Fruit fly (Drosophila melanogaster) whole organism, pupa: ENCODE data around the gene CG42685.

Experiments
- CG32121 ChIP-seq: fragments of 200-800 bp; sonication (Bioruptor generic); IDR thresholded peaks from 2 replicates; pipeline ENCODE4 v1.3.6; 2022; ENCODE audit warnings: missing biosample characterization, missing genetic modification characterization
- CG4496 ChIP-seq: fragments of 200-800 bp; sonication (Bioruptor generic); IDR thresholded peaks from 3 replicates; pipeline ENCODE4 v1.3.6; 2022; ENCODE audit warnings: missing biosample characterization, missing genetic modification characterization
- CG9948 ChIP-seq: fragments of 200-800 bp; sonication (Bioruptor generic); optimal IDR thresholded peaks from 2 replicates; lab custom pipeline; 2018; ENCODE audit warnings: missing biosample characterization, mild to moderate bottlenecking, missing genetic modification characterization, moderate library complexity
- fd96Ca ChIP-seq: fragments of 200-800 bp; sonication (Bioruptor generic); IDR thresholded peaks from 3 replicates; pipeline ENCODE4 v1.3.6; 2022; ENCODE audit warnings: missing biosample characterization, missing genetic modification characterization

DNA sequence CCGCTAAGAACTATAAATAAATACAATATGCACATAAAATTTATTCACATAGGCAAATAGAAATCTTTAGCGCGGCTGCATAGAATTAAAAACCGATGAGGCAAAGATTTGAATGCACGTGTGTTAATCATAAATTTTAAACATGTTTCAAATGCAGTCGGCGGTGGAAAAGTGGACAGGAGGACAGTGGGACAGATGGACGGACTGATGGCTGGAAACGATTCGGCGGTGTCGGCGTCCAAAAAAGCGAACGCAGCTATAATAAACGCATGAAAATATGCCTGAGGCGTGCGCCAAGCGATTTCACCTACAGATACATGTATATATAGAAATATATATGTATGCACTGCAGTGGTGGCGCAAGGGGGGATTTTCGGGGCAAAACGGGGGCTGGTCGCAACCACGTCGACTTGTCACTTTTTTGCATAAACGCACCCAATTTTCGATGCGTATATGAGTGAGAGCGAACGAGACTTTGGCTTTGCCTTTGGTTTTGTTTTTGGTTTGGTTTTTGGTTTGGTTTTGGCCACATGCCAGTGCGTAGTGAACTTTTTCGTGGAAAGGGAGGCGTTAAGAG is 30.4 kb downstream of the CG42685 start:
- TF ChIP-seq fd96Ca (GFP tag; lab: Robert Waterston, UW) (no peak), CG9948 (tag; lab: Kevin White, UChicago) (no peak), CG32121 (GFP tag; lab: Robert Waterston, UW) (peak; percentile 74), CG4496 (0 out of 3 replicates have a peak, but pooled peaks have one; percentile 27)
